Fruit fly (Drosophila melanogaster): ENCODE data around the gene CG15731.
A peak's percentile ranks its signal among the peaks of the same experiment; 100 is the strongest.

CG15731 gene

DNA sequence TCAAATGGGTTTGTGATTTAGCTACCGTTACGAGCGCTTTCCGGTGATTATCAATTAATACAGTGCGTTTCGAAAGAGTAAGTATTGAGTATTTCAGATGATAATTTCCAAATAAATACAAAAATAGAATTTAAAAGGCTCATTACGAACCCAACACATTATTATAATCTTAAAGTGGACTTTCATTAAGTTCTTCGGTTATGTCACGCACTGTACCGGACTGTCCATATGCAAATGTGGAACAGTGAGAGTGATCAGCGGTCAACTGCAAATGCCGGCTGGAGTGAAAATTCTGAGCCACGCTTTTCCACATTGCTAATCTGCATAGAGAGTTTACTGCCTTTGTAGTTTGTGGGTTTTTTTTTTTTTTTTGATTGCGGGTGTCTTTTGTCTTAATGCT, 3.9 kb downstream of the CG15731 start (continued):
- TF ChIP-seq phol (tag; optimal IDR thresholded peaks at IDR 0.05) (peak; percentile 14), HLH4C (GFP tag; IDR thresholded peaks at IDR 0.05; ENCODE audit: partially characterized antibody) (no peak), Camta (GFP tag; optimal IDR thresholded peaks at IDR 0.05) (no peak), CG15011 (GFP tag; optimal IDR thresholded peaks at IDR 0.05) (no peak), zfh2 (GFP tag; optimal IDR thresholded peaks at IDR 0.05) (no peak), CG9797 (GFP tag; optimal IDR thresholded peaks at IDR 0.05) (no peak), schlank (tag; optimal IDR thresholded peaks at IDR 0.05) (no peak), sens-2 (GFP tag; IDR thresholded peaks at IDR 0.05) (no peak), odd (GFP tag; optimal IDR thresholded peaks at IDR 0.05) (no peak), CG13624 (GFP tag; optimal IDR thresholded peaks at IDR 0.05) (no peak), CG17912 (GFP tag; optimal IDR thresholded peaks at IDR 0.05) (no peak), CG12391 (tag; optimal IDR thresholded peaks at IDR 0.05) (no peak), CG34422 (GFP tag; IDR thresholded peaks at IDR 0.05) (no peak), mld (GFP tag; IDR thresholded peaks at IDR 0.05; ENCODE audit: partially characterized antibody) (no peak), Med (GFP tag) (peak; percentile 84), Atf-2 (GFP tag; optimal IDR thresholded peaks at IDR 0.05) (no peak), CG6854 (GFP tag; optimal IDR thresholded peaks at IDR 0.05) (no peak), Hand (GFP tag; optimal IDR thresholded peaks at IDR 0.05) (no peak), pfk (GFP tag; optimal IDR thresholded peaks at IDR 0.05) (no peak), CG7372 (GFP tag; IDR thresholded peaks at IDR 0.05) (no peak), CG10209 (GFP tag; optimal IDR thresholded peaks at IDR 0.05) (no peak), vnd (GFP tag; IDR thresholded peaks at IDR 0.05; ENCODE audit: partially characterized antibody) (no peak), CG14710 (tag; optimal IDR thresholded peaks at IDR 0.05) (no peak), stwl (tag; optimal IDR thresholded peaks at IDR 0.05) (no peak), CG8290 (GFP tag; optimal IDR thresholded peaks at IDR 0.05) (no peak), CG8290 (tag; optimal IDR thresholded peaks at IDR 0.05) (no peak), Awh (GFP tag; IDR thresholded peaks at IDR 0.05) (no peak), lilli (GFP tag; optimal IDR thresholded peaks at IDR 0.05) (no peak), CG10979 (tag; optimal IDR thresholded peaks at IDR 0.05) (peak; percentile 32), en (GFP tag; optimal IDR thresholded peaks at IDR 0.05) (no peak), CG10565 (GFP tag; optimal IDR thresholded peaks at IDR 0.05) (no peak), B-H2 (GFP tag; optimal IDR thresholded peaks at IDR 0.05) (no peak), CG8089 (GFP tag; optimal IDR thresholded peaks at IDR 0.05) (no peak), CG33557 (GFP tag; optimal IDR thresholded peaks at IDR 0.05) (no peak), MESR4 (GFP tag; optimal IDR thresholded peaks at IDR 0.05) (no peak), CG6765 (GFP tag; optimal IDR thresholded peaks at IDR 0.05) (no peak), oc (tag; optimal IDR thresholded peaks at IDR 0.05) (peak; percentile 1), CG8359 (GFP tag; optimal IDR thresholded peaks at IDR 0.05; ENCODE audit: borderline replicate concordance) (no peak), slp2 (GFP tag; optimal IDR thresholded peaks at IDR 0.05) (no peak), fd102C (GFP tag; optimal IDR thresholded peaks at IDR 0.05) (no peak), HmgZ (tag; optimal IDR thresholded peaks at IDR 0.05) (no peak), slou (GFP tag; optimal IDR thresholded peaks at IDR 0.05) (no peak), CG10321 (GFP tag; IDR thresholded peaks at IDR 0.05) (no peak), Drgx (GFP tag; IDR thresholded peaks at IDR 0.05) (no peak), NC2α (GFP tag; optimal IDR thresholded peaks at IDR 0.05) (no peak), CG18262 (tag; optimal IDR thresholded peaks at IDR 0.05) (peak; percentile 3), CG12236 (GFP tag; optimal IDR thresholded peaks at IDR 0.05) (no peak), gsb-n (tag; optimal IDR thresholded peaks at IDR 0.05) (peak; percentile 11), CG4282 (GFP tag; optimal IDR thresholded peaks at IDR 0.05) (no peak), CG4424 (GFP tag; optimal IDR thresholded peaks at IDR 0.05) (no peak), jumu (GFP tag; optimal IDR thresholded peaks at IDR 0.05) (no peak), cwo (GFP tag; optimal IDR thresholded peaks at IDR 0.05) (no peak)
